Worm (Caenorhabditis elegans) whole organism, late embryonic: ENCODE measurements around the gene str-172.

Experiments
- C08G9.2 ChIP-seq: sonication (generic microtip); optimal IDR thresholded peaks from 2 replicates; lab custom pipeline; 2016; ENCODE audit warnings: mild to moderate bottlenecking, missing genetic modification characterization, moderate library complexity, missing compliant biosample characterization
- C38D4.7 ChIP-seq: fragments of 200-800 bp; sonication (Bioruptor generic); optimal IDR thresholded peaks from 2 replicates; lab custom pipeline; 2018; ENCODE audit warnings: mild to moderate bottlenecking, missing genetic modification characterization, moderate library complexity, missing compliant biosample characterization
- F13H6.1 ChIP-seq: sonication (generic microtip); optimal IDR thresholded peaks from 2 replicates; lab custom pipeline; 2016; ENCODE audit warnings: missing genetic modification characterization, missing compliant biosample characterization
- T23F11.4 ChIP-seq: fragments of 200-800 bp; sonication (Bioruptor generic); optimal IDR thresholded peaks from 2 replicates; lab custom pipeline; 2018; ENCODE audit warnings: mild to moderate bottlenecking, missing genetic modification characterization, missing compliant biosample characterization
- ahr-1 ChIP-seq: sonication (generic microtip); optimal IDR thresholded peaks from 2 replicates; lab custom pipeline; 2016; ENCODE audit warnings: missing genetic modification characterization, missing compliant biosample characterization
- ama-1 ChIP-seq: fragments of 150-350 bp; optimal IDR thresholded peaks from 2 replicates; lab custom pipeline; 2014
- ceh-14 ChIP-seq: sonication (generic microtip); optimal IDR thresholded peaks from 2 replicates; lab custom pipeline; 2016; ENCODE audit warnings: missing genotype, missing genetic modification characterization, missing compliant biosample characterization
- ceh-2 ChIP-seq: sonication (generic microtip); optimal IDR thresholded peaks from 2 replicates; lab custom pipeline; 2016; ENCODE audit warnings: missing genotype, missing genetic modification characterization, missing compliant biosample characterization
- ceh-22 ChIP-seq: sonication (generic microtip); optimal IDR thresholded peaks from 2 replicates; lab custom pipeline; 2017; ENCODE audit warnings: missing biosample characterization, missing genetic modification characterization
- ceh-31 ChIP-seq: sonication (generic microtip); optimal IDR thresholded peaks from 2 replicates; lab custom pipeline; 2016; ENCODE audit warnings: missing genetic modification characterization, missing compliant biosample characterization
- ceh-34 ChIP-seq: sonication (generic microtip); optimal IDR thresholded peaks from 2 replicates; lab custom pipeline; 2016; ENCODE audit warnings: mild to moderate bottlenecking, missing genetic modification characterization, missing compliant biosample characterization
- ceh-9 ChIP-seq: sonication (generic microtip); optimal IDR thresholded peaks from 2 replicates; lab custom pipeline; 2016; ENCODE audit warnings: mild to moderate bottlenecking, missing genetic modification characterization, inconsistent platforms, missing compliant biosample characterization
- dmd-4 ChIP-seq: sonication (generic microtip); optimal IDR thresholded peaks from 2 replicates; lab custom pipeline; 2016; ENCODE audit warnings: borderline replicate concordance, missing genetic modification characterization, missing compliant biosample characterization
- dve-1 ChIP-seq: sonication (generic microtip); optimal IDR thresholded peaks from 2 replicates; lab custom pipeline; 2017; ENCODE audit warnings: antibody characterized with exemption, mild to moderate bottlenecking, missing genetic modification characterization, missing compliant biosample characterization
- elt-2 ChIP-seq: sonication (generic microtip); optimal IDR thresholded peaks from 2 replicates; lab custom pipeline; 2016; ENCODE audit warnings: missing genetic modification reagents, missing genetic modification characterization, missing compliant biosample characterization
- ets-4 ChIP-seq: sonication (generic microtip); optimal IDR thresholded peaks from 2 replicates; lab custom pipeline; 2016; ENCODE audit warnings: missing genetic modification characterization, missing compliant biosample characterization
- fax-1 ChIP-seq: sonication (generic microtip); optimal IDR thresholded peaks from 2 replicates; lab custom pipeline; 2016; ENCODE audit warnings: missing genotype, missing genetic modification characterization, missing compliant biosample characterization
- fkh-6 ChIP-seq: sonication (generic microtip); optimal IDR thresholded peaks from 2 replicates; lab custom pipeline; 2016; ENCODE audit warnings: missing genetic modification characterization, missing compliant biosample characterization
- hlh-13 ChIP-seq: fragments of 200-800 bp; sonication (Bioruptor generic); optimal IDR thresholded peaks from 2 replicates; lab custom pipeline; 2018; ENCODE audit warnings: mild to moderate bottlenecking, missing genetic modification characterization, missing compliant biosample characterization
- hlh-15 ChIP-seq: sonication (generic microtip); optimal IDR thresholded peaks from 2 replicates; lab custom pipeline; 2016; ENCODE audit warnings: missing genetic modification characterization, missing compliant biosample characterization
- lim-6 ChIP-seq: sonication (generic microtip); optimal IDR thresholded peaks from 2 replicates; lab custom pipeline; 2016; ENCODE audit warnings: missing genetic modification characterization, missing compliant biosample characterization
- lin-11 ChIP-seq: fragments of 200-800 bp; sonication (Bioruptor generic); optimal IDR thresholded peaks from 2 replicates; lab custom pipeline; 2018; ENCODE audit warnings: mild to moderate bottlenecking, missing genetic modification characterization, missing compliant biosample characterization
- nhr-11 ChIP-seq: fragments of 150-350 bp; optimal IDR thresholded peaks from 2 replicates; lab custom pipeline; 2014; ENCODE audit warnings: missing biosample characterization, missing genetic modification characterization
- npax-4 ChIP-seq: sonication (generic microtip); optimal IDR thresholded peaks from 2 replicates; lab custom pipeline; 2016; ENCODE audit warnings: missing genetic modification characterization, missing compliant biosample characterization
- odd-2 ChIP-seq: sonication (generic microtip); optimal IDR thresholded peaks from 2 replicates; lab custom pipeline; 2017; ENCODE audit warnings: antibody characterized with exemption, mild to moderate bottlenecking, missing genetic modification characterization, missing compliant biosample characterization
- pat-9 ChIP-seq: fragments of 200-800 bp; sonication (Bioruptor generic); optimal IDR thresholded peaks from 2 replicates; lab custom pipeline; 2018; ENCODE audit warnings: mild to moderate bottlenecking, missing genetic modification characterization, moderate library complexity, missing compliant biosample characterization
- pha-4 ChIP-seq: fragments of 150-350 bp; optimal IDR thresholded peaks from 2 replicates; lab custom pipeline; 2018; ENCODE audit warnings: missing biosample characterization, missing genetic modification reagents, missing genetic modification characterization
- pqm-1 ChIP-seq: sonication (generic microtip); optimal IDR thresholded peaks from 2 replicates; lab custom pipeline; 2016; ENCODE audit warnings: missing genetic modification characterization, missing compliant biosample characterization
- pros-1 ChIP-seq: fragments of 150-350 bp; optimal IDR thresholded peaks from 2 replicates; lab custom pipeline; 2014; ENCODE audit warnings: missing biosample characterization, missing genetic modification reagents, missing genetic modification characterization
- rnt-1 ChIP-seq: sonication (generic microtip); optimal IDR thresholded peaks from 2 replicates; lab custom pipeline; 2016; ENCODE audit warnings: missing genetic modification characterization, missing compliant biosample characterization
- sox-2 ChIP-seq: fragments of 200-800 bp; sonication (Bioruptor generic); IDR thresholded peaks from 2 replicates; pipeline ENCODE4 v1.3.6; 2022; ENCODE audit warnings: missing genetic modification reagents, missing genetic modification characterization, missing compliant biosample characterization
- syd-9 ChIP-seq: sonication (generic microtip); optimal IDR thresholded peaks from 2 replicates; lab custom pipeline; 2016; ENCODE audit warnings: mild to moderate bottlenecking, missing genetic modification characterization, moderate library complexity, missing compliant biosample characterization
- tbx-7 ChIP-seq: sonication (generic microtip); optimal IDR thresholded peaks from 2 replicates; lab custom pipeline; 2016; ENCODE audit warnings: missing genotype, missing genetic modification characterization, missing compliant biosample characterization
- unc-55 ChIP-seq: sonication (generic microtip); optimal IDR thresholded peaks from 2 replicates; lab custom pipeline; 2017; ENCODE audit warnings: missing biosample characterization, missing genetic modification reagents, missing genetic modification characterization
- ztf-16 ChIP-seq: sonication (generic microtip); optimal IDR thresholded peaks from 2 replicates; lab custom pipeline; 2017; ENCODE audit warnings: missing genetic modification characterization, missing compliant biosample characterization

The str-172 gene

ce11 chrIV:4864524-4864923, 3.0 kb downstream of the str-172 start:
- TF ChIP-seq ceh-34 (tag; lab: Kevin White, UChicago) (no peak), unc-55 (GFP tag; lab: Kevin White, UChicago) (no peak), tbx-7 (tag; lab: Kevin White, UChicago) (no peak), ceh-31 (tag; lab: Kevin White, UChicago) (no peak), fkh-6 (no peak), nhr-11 (tag; lab: Kevin White, UChicago) (no peak), lin-11 (no peak), ceh-22 (tag; lab: Kevin White, UChicago) (no peak), npax-4 (tag; lab: Kevin White, UChicago) (no peak), ama-1 (no peak), ceh-9 (no peak), F13H6.1 (tag; lab: Kevin White, UChicago) (no peak), C38D4.7 (GFP tag; lab: Kevin White, UChicago) (no peak), pha-4 (no peak), lim-6 (no peak)

- TF ChIP-seq T23F11.4 (GFP tag; lab: Kevin White, UChicago): no peak
- TF ChIP-seq hlh-13: no peak
- TF ChIP-seq fax-1 (tag; lab: Kevin White, UChicago): no peak
- no peak for TF ChIP-seq sox-2 (GFP tag; lab: Robert Waterston, UW)
- TF ChIP-seq pat-9 (tag; lab: Kevin White, UChicago): no peak
- no peak for TF ChIP-seq ceh-2 (tag; lab: Kevin White, UChicago)
- TF ChIP-seq ceh-9: no peak
- no peak for TF ChIP-seq F13H6.1 (tag; lab: Kevin White, UChicago)
- no peak for TF ChIP-seq unc-55 (GFP tag; lab: Kevin White, UChicago)
- TF ChIP-seq dve-1 (tag; lab: Kevin White, UChicago): no peak
- TF ChIP-seq dmd-4 (tag; lab: Kevin White, UChicago): no peak
- no peak for TF ChIP-seq odd-2 (tag; lab: Kevin White, UChicago)
Observed at ce11 chrIV:4861449-4861848, 6.1 kb downstream of the str-172 start, which contains the start of the genes Y17G9A.4 and str-173. Y17G9A.4 (minus strand) TSS chrIV:4861549. str-173 (plus strand) TSS chrIV:4861773.

ce11 chrIV:4858573-4858972, 8.9 kb downstream of the str-172 start, which contains the start of gene Y17G9A.3:
Y17G9A.3 (minus strand) TSS chrIV:4858673.
- TF ChIP-seq unc-55 (GFP tag; lab: Kevin White, UChicago) (no peak), hlh-15 (tag; lab: Kevin White, UChicago) (no peak), pqm-1 (no peak), syd-9 (tag; lab: Kevin White, UChicago) (no peak), pros-1 (tag; lab: Kevin White, UChicago) (no peak), ceh-14 (tag; lab: Kevin White, UChicago) (no peak), pha-4 (no peak), ztf-16 (tag; lab: Kevin White, UChicago) (no peak), elt-2 (tag; lab: Kevin White, UChicago) (no peak)

ce11 chrIV:4856195-4856594, 11.3 kb downstream of the str-172 start, which contains the start of gene Y17G9A.2:
Y17G9A.2 (minus strand) TSS chrIV:4856295.
- TF ChIP-seq T23F11.4 (GFP tag; lab: Kevin White, UChicago) (no peak), C08G9.2 (no peak), ceh-34 (tag; lab: Kevin White, UChicago) (no peak), ztf-16 (tag; lab: Kevin White, UChicago) (no peak), pqm-1 (no peak), dve-1 (tag; lab: Kevin White, UChicago) (no peak), ama-1 (no peak), odd-2 (tag; lab: Kevin White, UChicago) (no peak), ahr-1 (tag; lab: Kevin White, UChicago) (no peak), rnt-1 (tag; lab: Kevin White, UChicago) (no peak), ets-4 (tag; lab: Kevin White, UChicago) (no peak)
- TF ChIP-seq, all 69 proteins: peak for 0
